Worm (Caenorhabditis elegans) whole organism, mixed stage, embryonic: ENCODE measurements around the gene srbc-65.

Experiments
- mep-1 ChIP-seq: fragments of 150-350 bp; optimal IDR thresholded peaks from 2 replicates; lab custom pipeline; 2017; ENCODE audit warnings: missing biosample characterization, missing genetic modification reagents, missing genetic modification characterization, inconsistent platforms
- nhr-12 ChIP-seq: fragments of 150-350 bp; optimal IDR thresholded peaks from 2 replicates; lab custom pipeline; 2014; ENCODE audit warnings: missing biosample characterization, missing genetic modification characterization

- TF ChIP-seq mep-1 (tag; lab: Kevin White, UChicago) (no peak), nhr-12 (no peak)
Observed at ce11 chrV:16522242-16522641, 28.5 kb upstream of the srbc-65 start, which contains the start of gene srw-34.
